Worm (Caenorhabditis elegans) whole organism, L4/young adult: ENCODE results near the gene nhr-207.

Experiments
- dao-5 ChIP-seq: sonication (generic microtip); optimal IDR thresholded peaks from 2 replicates; lab custom pipeline; 2016; ENCODE audit warnings: missing genotype, missing genetic modification characterization, moderate library complexity, missing compliant biosample characterization
- him-1 ChIP-seq: sonication (generic microtip); optimal IDR thresholded peaks from 2 replicates; lab custom pipeline; 2016; ENCODE audit warnings: missing genotype, missing genetic modification reagents, missing genetic modification characterization, missing compliant biosample characterization

ce11 chrV:12088773-12089172 is 7.2 kb upstream of the nhr-207 start, which contains the start of gene R07B7.12:
- TF ChIP-seq him-1 (tag; lab: Kevin White, UChicago) = no peak
- TF ChIP-seq dao-5 = no peak
